Worm (Caenorhabditis elegans): ENCODE results near the gene nhr-210.

Gene nhr-210

ce11 chrV:524058-524457, 4.7 kb upstream of the nhr-210 start, which contains the start of gene lipl-3:
Gene lipl-3, minus strand, starts transcription at chrV:524218.
- no peak for TF ChIP-seq fkh-2 (tag; optimal IDR thresholded peaks at IDR 0.05)
- TF ChIP-seq elt-1 (tag; optimal IDR thresholded peaks at IDR 0.05) = no peak
- peak; percentile 43 for TF ChIP-seq elt-2 (tag; optimal IDR thresholded peaks at IDR 0.05)
- no peak for TF ChIP-seq nhr-76 (tag; optimal IDR thresholded peaks at IDR 0.05)
- peak; percentile 53 for TF ChIP-seq pqm-1 (tag; optimal IDR thresholded peaks at IDR 0.05)

ce11 chrV:521517-521916, 2.2 kb upstream of the nhr-210 start, which contains the start of gene srw-107:
Gene srw-107, minus strand, starts transcription at chrV:521617.
- TF ChIP-seq elt-2 (tag; optimal IDR thresholded peaks at IDR 0.05) (no peak), sea-2 (GFP tag; optimal IDR thresholded peaks at IDR 0.05) (no peak), egl-5 (tag; optimal IDR thresholded peaks at IDR 0.05) (no peak), eor-1 (tag; optimal IDR thresholded peaks at IDR 0.05) (no peak), fos-1 (tag; optimal IDR thresholded peaks at IDR 0.05) (no peak)

ce11 chrV:512420-512819, 6.9 kb downstream of the nhr-210 start, which contains the start of gene srh-37:
Gene srh-37, minus strand, starts transcription at chrV:512520.
- TF ChIP-seq nhr-28 (tag; optimal IDR thresholded peaks at IDR 0.05) (no peak), skn-1 (tag; optimal IDR thresholded peaks at IDR 0.05) (no peak), ztf-4 (tag; optimal IDR thresholded peaks at IDR 0.05) (no peak), ZK546.5 (tag; optimal IDR thresholded peaks at IDR 0.05) (no peak), ceh-16 (tag; optimal IDR thresholded peaks at IDR 0.05) (no peak), elt-3 (tag; optimal IDR thresholded peaks at IDR 0.05) (no peak), nhr-25 (tag; optimal IDR thresholded peaks at IDR 0.05) (no peak), nhr-77 (tag; optimal IDR thresholded peaks at IDR 0.05) (no peak)

- TF ChIP-seq aly-2 (tag; optimal IDR thresholded peaks at IDR 0.05) = no peak
- TF ChIP-seq jun-1 (tag; optimal IDR thresholded peaks at IDR 0.05) = no peak
- no peak for TF ChIP-seq zag-1 (tag; optimal IDR thresholded peaks at IDR 0.05)
- TF ChIP-seq ceh-28 (tag; optimal IDR thresholded peaks at IDR 0.05) = no peak
- TF ChIP-seq nhr-43 (tag; optimal IDR thresholded peaks at IDR 0.05; ENCODE audit: poor library complexity, severe bottlenecking) = no peak
- TF ChIP-seq nhr-12 (tag; optimal IDR thresholded peaks at IDR 0.05) = no peak
- no peak for TF ChIP-seq nhr-237 (tag; optimal IDR thresholded peaks at IDR 0.05)
- no peak for TF ChIP-seq pha-4 (tag; optimal IDR thresholded peaks at IDR 0.05)
- no peak for TF ChIP-seq ZK546.5 (tag; optimal IDR thresholded peaks at IDR 0.05)
- no peak for TF ChIP-seq fkh-10 (GFP tag; optimal IDR thresholded peaks at IDR 0.05)
- no peak for TF ChIP-seq elt-2 (tag; optimal IDR thresholded peaks at IDR 0.05)
- no peak for TF ChIP-seq daf-12 (tag; optimal IDR thresholded peaks at IDR 0.05)
- no peak for TF ChIP-seq hmg-11 (tag; optimal IDR thresholded peaks at IDR 0.05)
- no peak for TF ChIP-seq ztf-4 (tag; optimal IDR thresholded peaks at IDR 0.05)
- TF ChIP-seq egl-5 (tag; optimal IDR thresholded peaks at IDR 0.05) = no peak
- TF ChIP-seq eor-1 (tag; optimal IDR thresholded peaks at IDR 0.05) = no peak
- TF ChIP-seq nhr-77 (tag; optimal IDR thresholded peaks at IDR 0.05) = no peak
- no peak for TF ChIP-seq unc-39 (tag; optimal IDR thresholded peaks at IDR 0.05)
- TF ChIP-seq nhr-25 (tag; optimal IDR thresholded peaks at IDR 0.05) = no peak
- no peak for TF ChIP-seq R02D3.7 (tag; optimal IDR thresholded peaks at IDR 0.05)
Observed at ce11 chrV:505191-505590, 14.2 kb downstream of the nhr-210 start, which contains the start of gene srlf-19. Gene srlf-19, plus strand, starts transcription at chrV:505491.

ce11 chrV:503728-504127, 15.6 kb downstream of the nhr-210 start, which contains the start of gene srlf-35:
Gene srlf-35, plus strand, starts transcription at chrV:504028.
- TF ChIP-seq lin-15B (tag; optimal IDR thresholded peaks at IDR 0.05) (no peak), tbx-2 (tag; optimal IDR thresholded peaks at IDR 0.05) (no peak), lin-39 (tag; optimal IDR thresholded peaks at IDR 0.05) (no peak), daf-12 (tag; optimal IDR thresholded peaks at IDR 0.05) (no peak), egl-27 (tag; optimal IDR thresholded peaks at IDR 0.05) (no peak)

- TF ChIP-seq nhr-23 (tag; optimal IDR thresholded peaks at IDR 0.05) (no peak), fkh-2 (tag; optimal IDR thresholded peaks at IDR 0.05) (no peak), aly-2 (tag; optimal IDR thresholded peaks at IDR 0.05) (no peak), nfya-1 (tag; optimal IDR thresholded peaks at IDR 0.05; ENCODE audit: insufficient read depth) (no peak), ztf-11 (tag; optimal IDR thresholded peaks at IDR 0.05) (no peak), nhr-43 (tag; optimal IDR thresholded peaks at IDR 0.05; ENCODE audit: poor library complexity, severe bottlenecking) (no peak), elt-1 (tag; optimal IDR thresholded peaks at IDR 0.05) (no peak), zag-1 (tag; optimal IDR thresholded peaks at IDR 0.05) (no peak), jun-1 (tag; optimal IDR thresholded peaks at IDR 0.05) (no peak), ceh-9 (tag; optimal IDR thresholded peaks at IDR 0.05) (no peak), nhr-77 (tag; optimal IDR thresholded peaks at IDR 0.05) (no peak), lin-39 (tag; optimal IDR thresholded peaks at IDR 0.05) (no peak), mdl-1 (tag; optimal IDR thresholded peaks at IDR 0.05) (no peak), nhr-25 (tag; optimal IDR thresholded peaks at IDR 0.05) (no peak), tbx-2 (tag; optimal IDR thresholded peaks at IDR 0.05) (no peak), ztf-4 (tag; optimal IDR thresholded peaks at IDR 0.05) (no peak), eor-1 (tag; optimal IDR thresholded peaks at IDR 0.05) (no peak), lin-15B (tag; optimal IDR thresholded peaks at IDR 0.05) (no peak), pqm-1 (tag; optimal IDR thresholded peaks at IDR 0.05) (no peak)
Observed at ce11 chrV:502803-503273, 16.5 kb downstream of the nhr-210 start, which contains the start of gene T01G6.10. Gene T01G6.10, minus strand, starts transcription at chrV:503223.

All from whole organism, L3 larva.